Worm (Caenorhabditis elegans): ENCODE measurements around the gene hlh-17.

hlh-17 gene

ce11 chrIV:16257330-16257729 lies 2.8 kb downstream of the hlh-17 start, which contains the start of gene hlh-31:
Gene hlh-31, plus strand, starts transcription at chrIV:16257630.
- TF ChIP-seq mec-3 (tag; optimal IDR thresholded peaks at IDR 0.05; ENCODE audit: borderline replicate concordance), result no peak
- no peak for TF ChIP-seq sox-4 (tag; optimal IDR thresholded peaks at IDR 0.05)
- TF ChIP-seq fkh-6 (tag; optimal IDR thresholded peaks at IDR 0.05), result no peak
- no peak for TF ChIP-seq ceh-9 (tag; optimal IDR thresholded peaks at IDR 0.05)
- no peak for TF ChIP-seq nhr-232 (tag; optimal IDR thresholded peaks at IDR 0.05)
- TF ChIP-seq pag-3 (tag; optimal IDR thresholded peaks at IDR 0.05; ENCODE audit: borderline replicate concordance), result no peak
- no peak for TF ChIP-seq ceh-18 (tag; optimal IDR thresholded peaks at IDR 0.05)
- TF ChIP-seq tbx-7 (tag; optimal IDR thresholded peaks at IDR 0.05), result no peak
- TF ChIP-seq lin-11 (tag; optimal IDR thresholded peaks at IDR 0.05), result no peak
- TF ChIP-seq hlh-15 (tag; optimal IDR thresholded peaks at IDR 0.05), result no peak
- no peak for TF ChIP-seq unc-3 (GFP tag; conservative IDR thresholded peaks at IDR 0.05)
- TF ChIP-seq unc-3 (tag; optimal IDR thresholded peaks at IDR 0.05), result no peak
- TF ChIP-seq hlh-13 (GFP tag; optimal IDR thresholded peaks at IDR 0.05), result no peak
- TF ChIP-seq hlh-8 (tag; optimal IDR thresholded peaks at IDR 0.05), result no peak
- no peak for TF ChIP-seq tbx-2 (tag; optimal IDR thresholded peaks at IDR 0.05)
- no peak for TF ChIP-seq hlh-6 (tag; optimal IDR thresholded peaks at IDR 0.05)
- no peak for TF ChIP-seq ceh-30 (tag; optimal IDR thresholded peaks at IDR 0.05)
- no peak for TF ChIP-seq pros-1 (tag; optimal IDR thresholded peaks at IDR 0.05)
- no peak for TF ChIP-seq unc-55 (GFP tag; optimal IDR thresholded peaks at IDR 0.05)
- no peak for TF ChIP-seq syd-9 (tag; optimal IDR thresholded peaks at IDR 0.05)
- TF ChIP-seq unc-42 (tag; optimal IDR thresholded peaks at IDR 0.05), result no peak

ce11 chrIV:16270955-16271354 lies 16.4 kb downstream of the hlh-17 start, which contains the start of gene F38C2.4:
Gene F38C2.4, plus strand, starts transcription at chrIV:16271255.
- no peak for TF ChIP-seq hlh-15 (tag; optimal IDR thresholded peaks at IDR 0.05)

ce11 chrIV:16277291-16277690 lies 22.7 kb downstream of the hlh-17 start, which contains the start of gene F38C2.7:
Gene F38C2.7, minus strand, starts transcription at chrIV:16277391.
- TF ChIP-seq madf-2 (tag; optimal IDR thresholded peaks at IDR 0.05) (no peak), ttx-3 (tag; optimal IDR thresholded peaks at IDR 0.05) (no peak), rnt-1 (tag; optimal IDR thresholded peaks at IDR 0.05) (no peak), T23F11.4 (GFP tag; optimal IDR thresholded peaks at IDR 0.05) (no peak), tbx-7 (tag; optimal IDR thresholded peaks at IDR 0.05) (no peak), pros-1 (tag; optimal IDR thresholded peaks at IDR 0.05) (no peak), ceh-9 (tag; optimal IDR thresholded peaks at IDR 0.05) (no peak), pax-1 (tag; optimal IDR thresholded peaks at IDR 0.05) (no peak), pha-2 (tag; optimal IDR thresholded peaks at IDR 0.05) (no peak), ama-1 (optimal IDR thresholded peaks at IDR 0.05) (no peak), pat-9 (tag; optimal IDR thresholded peaks at IDR 0.05) (no peak)

ce11 chrIV:16277902-16278301 lies 23.3 kb downstream of the hlh-17 start, which contains the start of gene ccch-2:
Gene ccch-2, plus strand, starts transcription at chrIV:16278202.
- no peak for TF ChIP-seq nfya-1 (tag; optimal IDR thresholded peaks at IDR 0.05)

- no peak for TF ChIP-seq syd-9 (tag; optimal IDR thresholded peaks at IDR 0.05)
- TF ChIP-seq unc-86 (tag; optimal IDR thresholded peaks at IDR 0.05), result no peak
- no peak for TF ChIP-seq pax-1 (tag; optimal IDR thresholded peaks at IDR 0.05)
- no peak for TF ChIP-seq ahr-1 (tag; optimal IDR thresholded peaks at IDR 0.05)
- no peak for TF ChIP-seq hlh-30 (tag; optimal IDR thresholded peaks at IDR 0.05; ENCODE audit: insufficient read depth)
- TF ChIP-seq ref-2 (tag; optimal IDR thresholded peaks at IDR 0.05), result no peak
- no peak for TF ChIP-seq pha-4 (tag; optimal IDR thresholded peaks at IDR 0.05)
- no peak for TF ChIP-seq ttx-3 (tag; optimal IDR thresholded peaks at IDR 0.05)
- no peak for TF ChIP-seq ets-4 (tag; optimal IDR thresholded peaks at IDR 0.05)
Measured at ce11 chrIV:16280614-16281013, 26.1 kb downstream of the hlh-17 start, which contains the start of gene clec-191. Gene clec-191, minus strand, starts transcription at chrIV:16280714.

Data from whole organism, late embryonic.